Worm (Caenorhabditis elegans) whole organism, L3 larva: ENCODE results near the gene F39B3.3.

Experiments used
- ceh-82 ChIP-seq: fragments of 150-350 bp; optimal IDR thresholded peaks from 2 replicates; lab custom pipeline; 2014; ENCODE audit warnings: missing biosample characterization, missing genetic modification characterization
- elt-1 ChIP-seq: fragments of 150-350 bp; optimal IDR thresholded peaks from 2 replicates; lab custom pipeline; 2014; ENCODE audit warnings: missing biosample characterization, missing genetic modification characterization
- elt-2 ChIP-seq: sonication (generic microtip); optimal IDR thresholded peaks from 2 replicates; lab custom pipeline; 2016; ENCODE audit warnings: missing genetic modification reagents, mild to moderate bottlenecking, missing genetic modification characterization, missing compliant biosample characterization
- lsy-12 ChIP-seq: sonication (generic microtip); optimal IDR thresholded peaks from 2 replicates; lab custom pipeline; 2016; ENCODE audit warnings: mild to moderate bottlenecking, missing genetic modification characterization, missing compliant biosample characterization
- mdl-1 ChIP-seq: fragments of 150-350 bp; optimal IDR thresholded peaks from 2 replicates; lab custom pipeline; 2014; ENCODE audit warnings: missing biosample characterization, missing genetic modification characterization
- nhr-77 ChIP-seq: fragments of 150-350 bp; optimal IDR thresholded peaks from 2 replicates; lab custom pipeline; 2014; ENCODE audit warnings: missing biosample characterization, missing genetic modification characterization
- sea-2 ChIP-seq: fragments of 150-350 bp; sonication (generic microtip); optimal IDR thresholded peaks from 4 replicates; lab custom pipeline; 2014; ENCODE audit warnings: missing biosample characterization, missing genetic modification reagents, missing genetic modification characterization
- skn-1 ChIP-seq: fragments of 150-350 bp; optimal IDR thresholded peaks from 2 replicates; lab custom pipeline; 2014; ENCODE audit warnings: missing biosample characterization, missing genetic modification characterization
- snpc-4 ChIP-seq: fragments of 150-350 bp; optimal IDR thresholded peaks from 2 replicates; lab custom pipeline; 2014; ENCODE audit warnings: missing biosample characterization, missing genetic modification characterization
- unc-39 ChIP-seq: sonication (generic microtip); optimal IDR thresholded peaks from 4 replicates; lab custom pipeline; 2017; ENCODE audit warnings: missing biosample characterization, missing genetic modification characterization
- unc-62 ChIP-seq: fragments of 150-350 bp; sonication (generic microtip); optimal IDR thresholded peaks from 4 replicates; lab custom pipeline; 2014; ENCODE audit warnings: missing biosample characterization, missing genetic modification reagents, missing genetic modification characterization
- zag-1 ChIP-seq: fragments of 150-350 bp; optimal IDR thresholded peaks from 2 replicates; lab custom pipeline; 2014; ENCODE audit warnings: missing biosample characterization, missing genetic modification characterization

- TF ChIP-seq unc-62 (GFP tag; lab: Kevin White, UChicago) (no peak), snpc-4 (tag; lab: Kevin White, UChicago) (no peak), skn-1 (tag; lab: Kevin White, UChicago) (no peak), lsy-12 (tag; lab: Kevin White, UChicago) (no peak), nhr-77 (no peak), mdl-1 (no peak), unc-39 (tag; lab: Kevin White, UChicago) (no peak), sea-2 (GFP tag; lab: Kevin White, UChicago) (no peak), zag-1 (tag; lab: Kevin White, UChicago) (no peak), ceh-82 (tag; lab: Kevin White, UChicago) (no peak), elt-2 (tag; lab: Kevin White, UChicago) (no peak), elt-1 (tag; lab: Kevin White, UChicago) (no peak)
These were observed 31.0 kb upstream of the F39B3.3 start, which contains the start of gene C16H3.3 for ce11 chrX:17609948-17610347.
